Worm (Caenorhabditis elegans): Measurements from ENCODE around the gene srh-83.

DNA sequence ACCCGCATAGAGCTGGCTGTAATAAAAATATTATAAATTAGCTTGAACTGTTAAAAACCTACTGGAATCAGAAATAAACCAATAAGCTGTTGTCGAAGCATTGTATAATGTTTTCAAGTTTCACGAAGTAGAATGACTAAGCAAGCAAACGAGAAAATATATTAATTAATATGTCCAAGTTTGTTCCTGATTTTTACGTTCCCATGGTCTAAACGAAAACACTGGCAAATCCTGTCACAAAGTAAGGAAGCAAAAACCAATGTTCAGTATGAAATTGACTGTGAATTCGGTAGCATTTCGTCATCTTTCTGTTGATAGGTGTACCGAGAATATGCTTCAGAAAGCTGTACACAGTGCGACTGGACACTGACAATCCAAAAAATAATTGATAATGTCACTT lies 44.1 kb upstream of the srh-83 start, which contains the start of gene srx-34:
- no peak for TF ChIP-seq unc-39 (tag; optimal IDR thresholded peaks at IDR 0.05)
- no peak for TF ChIP-seq nhr-10 (tag; optimal IDR thresholded peaks at IDR 0.05)
- no peak for TF ChIP-seq unc-62 (GFP tag; optimal IDR thresholded peaks at IDR 0.05)
- no peak for TF ChIP-seq blmp-1 (tag; optimal IDR thresholded peaks at IDR 0.05; ENCODE audit: insufficient read depth)
- no peak for TF ChIP-seq unc-55 (GFP tag; optimal IDR thresholded peaks at IDR 0.05)
- TF ChIP-seq lsy-2 (tag; optimal IDR thresholded peaks at IDR 0.05): no peak
- TF ChIP-seq ZK546.5 (tag; optimal IDR thresholded peaks at IDR 0.05): no peak
- no peak for TF ChIP-seq ztf-11 (tag; optimal IDR thresholded peaks at IDR 0.05)
